Worm (Caenorhabditis elegans) whole organism, late embryonic: ENCODE data around the gene msp-74.
"Not testable (repeated sequence)": the region's sequence is repeated elsewhere in the genome, so short reads cannot be mapped to it uniquely, and the experiment has no call there.

ENCODE experiments used
- C38D4.7 ChIP-seq: fragments of 200-800 bp; sonication (Bioruptor generic); optimal IDR thresholded peaks from 2 replicates; lab custom pipeline; 2018; ENCODE audit warnings: mild to moderate bottlenecking, missing genetic modification characterization, moderate library complexity, missing compliant biosample characterization
- K09A11.1 ChIP-seq: sonication (generic microtip); optimal IDR thresholded peaks from 2 replicates; lab custom pipeline; 2017; ENCODE audit warnings: antibody characterized with exemption, mild to moderate bottlenecking, missing genetic modification characterization, missing compliant biosample characterization; ENCODE audit not compliant: insufficient read depth
- ahr-1 ChIP-seq: sonication (generic microtip); optimal IDR thresholded peaks from 2 replicates; lab custom pipeline; 2016; ENCODE audit warnings: missing genetic modification characterization, missing compliant biosample characterization
- ama-1 ChIP-seq: fragments of 150-350 bp; optimal IDR thresholded peaks from 2 replicates; lab custom pipeline; 2014
- ceh-2 ChIP-seq: sonication (generic microtip); optimal IDR thresholded peaks from 2 replicates; lab custom pipeline; 2016; ENCODE audit warnings: missing genotype, missing genetic modification characterization, missing compliant biosample characterization
- ceh-24 ChIP-seq: sonication (generic microtip); optimal IDR thresholded peaks from 2 replicates; lab custom pipeline; 2016; ENCODE audit warnings: mild to moderate bottlenecking, missing genetic modification characterization, missing compliant biosample characterization
- ceh-34 ChIP-seq: sonication (generic microtip); optimal IDR thresholded peaks from 2 replicates; lab custom pipeline; 2016; ENCODE audit warnings: mild to moderate bottlenecking, missing genetic modification characterization, missing compliant biosample characterization
- ceh-45 ChIP-seq: fragments of 200-800 bp; sonication (Bioruptor generic); IDR thresholded peaks from 2 replicates; pipeline ENCODE4 v1.3.6; 2022; ENCODE audit warnings: missing genetic modification reagents, missing genetic modification characterization, missing compliant biosample characterization
- ceh-48 ChIP-seq: sonication (generic microtip); optimal IDR thresholded peaks from 2 replicates; lab custom pipeline; 2016; ENCODE audit warnings: missing genetic modification characterization, inconsistent platforms, missing compliant biosample characterization
- ceh-9 ChIP-seq: sonication (generic microtip); optimal IDR thresholded peaks from 2 replicates; lab custom pipeline; 2016; ENCODE audit warnings: mild to moderate bottlenecking, missing genetic modification characterization, inconsistent platforms, missing compliant biosample characterization
- dmd-4 ChIP-seq: sonication (generic microtip); optimal IDR thresholded peaks from 2 replicates; lab custom pipeline; 2016; ENCODE audit warnings: borderline replicate concordance, missing genetic modification characterization, missing compliant biosample characterization
- dve-1 ChIP-seq: sonication (generic microtip); optimal IDR thresholded peaks from 2 replicates; lab custom pipeline; 2017; ENCODE audit warnings: antibody characterized with exemption, mild to moderate bottlenecking, missing genetic modification characterization, missing compliant biosample characterization
- elt-2 ChIP-seq: sonication (generic microtip); optimal IDR thresholded peaks from 2 replicates; lab custom pipeline; 2016; ENCODE audit warnings: missing genetic modification reagents, missing genetic modification characterization, missing compliant biosample characterization
- elt-4 ChIP-seq: sonication (generic microtip); optimal IDR thresholded peaks from 2 replicates; lab custom pipeline; 2016; ENCODE audit warnings: missing genetic modification characterization, missing compliant biosample characterization
- ets-4 ChIP-seq: sonication (generic microtip); optimal IDR thresholded peaks from 2 replicates; lab custom pipeline; 2016; ENCODE audit warnings: missing genetic modification characterization, missing compliant biosample characterization
- eyg-1 ChIP-seq: sonication (generic microtip); optimal IDR thresholded peaks from 2 replicates; lab custom pipeline; 2016; ENCODE audit warnings: missing genotype, missing genetic modification characterization, missing compliant biosample characterization
- hlh-13 ChIP-seq: fragments of 200-800 bp; sonication (Bioruptor generic); optimal IDR thresholded peaks from 2 replicates; lab custom pipeline; 2018; ENCODE audit warnings: mild to moderate bottlenecking, missing genetic modification characterization, missing compliant biosample characterization
- lim-6 ChIP-seq: sonication (generic microtip); optimal IDR thresholded peaks from 2 replicates; lab custom pipeline; 2016; ENCODE audit warnings: missing genetic modification characterization, missing compliant biosample characterization
- lin-11 ChIP-seq: fragments of 200-800 bp; sonication (Bioruptor generic); optimal IDR thresholded peaks from 2 replicates; lab custom pipeline; 2018; ENCODE audit warnings: mild to moderate bottlenecking, missing genetic modification characterization, missing compliant biosample characterization
- madf-2 ChIP-seq: sonication (generic microtip); optimal IDR thresholded peaks from 2 replicates; lab custom pipeline; 2017; ENCODE audit warnings: missing genetic modification characterization, missing compliant biosample characterization
- mec-3 ChIP-seq: sonication (generic microtip); optimal IDR thresholded peaks from 2 replicates; lab custom pipeline; 2016; ENCODE audit warnings: borderline replicate concordance, missing genetic modification characterization, missing compliant biosample characterization
- nfya-1 ChIP-seq: sonication (generic microtip); optimal IDR thresholded peaks from 2 replicates; lab custom pipeline; 2017; ENCODE audit warnings: missing genetic modification characterization, mild to moderate bottlenecking, missing compliant biosample characterization, antibody characterized with exemption, moderate library complexity
- nhr-232 ChIP-seq: sonication (generic microtip); optimal IDR thresholded peaks from 2 replicates; lab custom pipeline; 2016; ENCODE audit warnings: missing genetic modification characterization, missing compliant biosample characterization
- pag-3 ChIP-seq: sonication (generic microtip); optimal IDR thresholded peaks from 2 replicates; lab custom pipeline; 2016; ENCODE audit warnings: missing compliant biosample characterization, missing genetic modification characterization, borderline replicate concordance
- pat-9 ChIP-seq: fragments of 200-800 bp; sonication (Bioruptor generic); optimal IDR thresholded peaks from 2 replicates; lab custom pipeline; 2018; ENCODE audit warnings: mild to moderate bottlenecking, missing genetic modification characterization, moderate library complexity, missing compliant biosample characterization
- pax-1 ChIP-seq: fragments of 150-350 bp; optimal IDR thresholded peaks from 2 replicates; lab custom pipeline; 2014; ENCODE audit warnings: missing biosample characterization, missing genetic modification characterization
- pha-2 ChIP-seq: sonication (generic microtip); optimal IDR thresholded peaks from 2 replicates; lab custom pipeline; 2017; ENCODE audit warnings: mild to moderate bottlenecking, missing genetic modification characterization, missing compliant biosample characterization
- rnt-1 ChIP-seq: sonication (generic microtip); optimal IDR thresholded peaks from 2 replicates; lab custom pipeline; 2016; ENCODE audit warnings: missing genetic modification characterization, missing compliant biosample characterization
- sdc-2 ChIP-seq: sonication (generic microtip); optimal IDR thresholded peaks from 2 replicates; lab custom pipeline; 2016; ENCODE audit warnings: missing genotype, missing genetic modification characterization, missing compliant biosample characterization
- sox-2 ChIP-seq: fragments of 200-800 bp; sonication (Bioruptor generic); IDR thresholded peaks from 2 replicates; pipeline ENCODE4 v1.3.6; 2022; ENCODE audit warnings: missing genetic modification reagents, missing genetic modification characterization, missing compliant biosample characterization
- tbx-2 ChIP-seq: sonication (generic microtip); optimal IDR thresholded peaks from 2 replicates; lab custom pipeline; 2016; ENCODE audit warnings: missing genetic modification characterization, missing compliant biosample characterization
- tbx-7 ChIP-seq: sonication (generic microtip); optimal IDR thresholded peaks from 2 replicates; lab custom pipeline; 2016; ENCODE audit warnings: missing genotype, missing genetic modification characterization, missing compliant biosample characterization
- ttx-3 ChIP-seq: sonication (generic microtip); optimal IDR thresholded peaks from 2 replicates; lab custom pipeline; 2016; ENCODE audit warnings: missing genetic modification reagents, missing genetic modification characterization, missing compliant biosample characterization
- unc-3 ChIP-seq, 2 experiments: fragments of 200-800 bp in 1 of 2; sonication (Bioruptor generic) in 1 of 2; sonication (generic microtip) in 1 of 2; conservative IDR thresholded peaks in 1 of 2; optimal IDR thresholded peaks in 1 of 2; 2 replicates each; pipeline versions ENCODE4 v1.3.6 to Lab custom; 2016 to 2022; ENCODE audit warnings: missing compliant biosample characterization in 2 of 2, missing genetic modification characterization in 2 of 2, missing genetic modification reagents in 1 of 2
- unc-55 ChIP-seq: sonication (generic microtip); optimal IDR thresholded peaks from 2 replicates; lab custom pipeline; 2017; ENCODE audit warnings: missing biosample characterization, missing genetic modification reagents, missing genetic modification characterization
- ztf-16 ChIP-seq: sonication (generic microtip); optimal IDR thresholded peaks from 2 replicates; lab custom pipeline; 2017; ENCODE audit warnings: missing genetic modification characterization, missing compliant biosample characterization

The msp-74 gene

DNA sequence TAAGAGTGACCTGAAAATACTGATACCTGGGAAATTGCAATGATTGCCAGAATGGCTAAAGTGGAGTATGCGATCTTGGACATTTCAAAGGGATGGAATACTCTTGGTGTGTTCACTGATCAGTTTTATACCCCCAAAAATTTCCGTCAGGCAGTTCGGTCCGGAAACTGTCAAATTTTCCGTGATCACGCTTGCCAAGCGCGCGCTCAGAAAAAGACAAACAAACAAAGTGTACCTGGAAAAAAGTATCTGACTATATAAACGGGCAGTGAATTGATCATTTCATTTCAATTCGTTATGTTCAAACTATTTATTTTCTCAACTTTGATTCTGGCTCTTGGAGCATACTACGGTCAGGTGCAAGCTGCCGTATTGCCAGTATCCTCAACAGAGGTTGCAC is 13.4 kb downstream of the msp-74 start, which contains the start of the genes idpb-3 and idpb-1:
TSS of gene idpb-3 (minus strand) at position 101 of the 400 bp plus-strand sequence.
TSS of gene idpb-1 (plus strand) at position 284 of the 400 bp plus-strand sequence.
- TF ChIP-seq rnt-1 (tag; lab: Kevin White, UChicago) (no peak), ceh-24 (tag; lab: Kevin White, UChicago) (no peak), ceh-9 (tag; lab: Kevin White, UChicago) (no peak), ceh-34 (tag; lab: Kevin White, UChicago) (no peak), lin-11 (tag; lab: Kevin White, UChicago) (no peak), nfya-1 (tag; lab: Kevin White, UChicago) (no peak)

DNA sequence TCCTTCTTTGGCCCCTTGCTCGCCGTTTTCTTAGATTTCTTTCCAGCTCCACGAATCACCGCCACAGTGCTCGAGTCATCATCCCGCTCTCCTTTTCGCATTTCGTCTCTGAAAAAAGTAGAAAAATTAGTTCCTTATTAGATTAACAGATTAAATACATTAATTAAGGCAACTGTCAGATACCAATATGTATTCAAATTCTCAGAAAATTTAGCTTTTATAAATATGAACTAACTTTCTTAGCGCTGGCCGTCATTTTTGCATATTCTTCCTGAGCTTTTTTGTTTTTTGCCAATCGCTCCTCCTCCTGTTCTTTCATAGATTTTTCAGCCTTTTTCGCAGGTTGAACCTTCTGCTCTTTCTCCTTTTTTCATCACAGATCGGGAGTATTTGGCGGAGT is 15.5 kb downstream of the msp-74 start, which contains the start of gene C04G6.6:
TSS of gene C04G6.6 (minus strand) at position 101 of the 400 bp plus-strand sequence.
- no peak for TF ChIP-seq nhr-232
- TF ChIP-seq tbx-2 (tag; lab: Kevin White, UChicago): no peak
- TF ChIP-seq pat-9 (tag; lab: Kevin White, UChicago): no peak
- no peak for TF ChIP-seq ztf-16
- no peak for TF ChIP-seq pag-3 (tag; lab: Kevin White, UChicago)
- TF ChIP-seq lim-6 (tag; lab: Kevin White, UChicago): no peak

DNA sequence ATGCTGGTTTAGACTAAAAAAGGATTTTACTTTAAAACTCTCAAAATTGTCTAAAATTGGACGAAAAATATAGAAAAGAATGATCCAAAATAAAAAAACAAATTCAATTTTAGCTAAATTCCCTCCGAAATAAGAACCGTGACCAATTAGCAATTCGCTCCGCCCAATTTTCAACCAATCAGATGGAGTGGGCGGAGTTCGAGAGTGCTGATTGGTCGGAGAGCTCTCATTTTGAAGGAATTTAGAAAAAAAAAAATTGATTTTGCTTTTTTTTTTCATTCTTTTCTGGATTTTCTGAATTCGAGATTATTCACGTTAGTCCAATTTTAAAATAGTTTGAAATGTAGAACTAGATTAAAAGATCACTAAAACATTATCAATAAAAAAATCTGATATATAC is 16.1 kb downstream of the msp-74 start:
- TF ChIP-seq mec-3 (no peak), ets-4 (no peak), nfya-1 (tag; lab: Kevin White, UChicago) (peak; percentile 77), ama-1 (lab: Kevin White, UChicago) (no peak)

DNA sequence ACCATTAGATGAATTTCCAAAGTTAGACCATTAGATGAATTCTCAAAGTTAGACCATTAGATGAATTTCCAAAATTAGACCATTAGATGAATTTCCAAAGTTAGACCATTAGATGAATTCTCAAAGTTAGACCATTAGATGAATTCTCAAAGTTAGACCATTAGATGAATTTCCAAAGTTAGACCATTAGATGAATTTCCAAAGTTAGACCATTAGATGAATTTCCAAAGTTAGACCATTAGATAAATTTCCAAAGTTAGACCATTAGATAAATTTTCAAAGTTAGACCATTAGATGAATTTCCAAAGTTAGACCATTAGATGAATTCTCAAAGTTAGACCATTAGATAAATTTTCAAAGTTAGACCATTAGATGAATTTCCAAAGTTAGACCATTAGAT is 17.7 kb downstream of the msp-74 start:
- TF ChIP-seq unc-3 (GFP tag; conservative IDR thresholded peaks at IDR 0.05; lab: Robert Waterston, UW) (peak; percentile 88), hlh-13 (GFP tag; lab: Kevin White, UChicago) (peak; percentile 40), ceh-45 (GFP tag; lab: Robert Waterston, UW) (peak; percentile 92), sox-2 (GFP tag; lab: Robert Waterston, UW) (peak; percentile 96)
- TF ChIP-seq unc-3 (tag; optimal IDR thresholded peaks at IDR 0.05; lab: Kevin White, UChicago): not testable (repeated sequence)

DNA sequence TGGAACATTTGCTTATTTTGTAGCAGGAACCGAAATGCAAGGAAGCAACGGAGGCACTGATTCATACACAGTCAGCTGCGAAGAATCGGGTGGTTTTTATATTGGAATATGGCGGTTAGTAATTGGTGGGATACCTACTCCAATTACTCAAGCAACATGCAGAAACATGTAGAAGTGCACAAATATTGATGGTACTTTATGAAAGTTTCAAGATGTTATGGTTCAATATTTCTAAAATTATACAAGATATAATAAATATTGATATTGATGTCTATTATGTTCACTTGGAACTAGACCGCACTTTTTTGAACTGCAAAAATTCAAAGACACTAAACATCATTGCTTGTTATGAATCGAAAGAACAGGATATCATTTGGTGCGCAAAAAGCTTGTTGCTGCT is 21.2 kb downstream of the msp-74 start, which contains the start of gene C04G6.13:
TSS of gene C04G6.13 (plus strand) at position 301 of the 400 bp plus-strand sequence.
- TF ChIP-seq mec-3 (no peak), ceh-48 (no peak), lin-11 (tag; lab: Kevin White, UChicago) (no peak), unc-3 (GFP tag; conservative IDR thresholded peaks at IDR 0.05; lab: Robert Waterston, UW) (no peak), unc-3 (tag; optimal IDR thresholded peaks at IDR 0.05; lab: Kevin White, UChicago) (no peak), ttx-3 (no peak), ahr-1 (tag; lab: Kevin White, UChicago) (no peak), ceh-34 (tag; lab: Kevin White, UChicago) (no peak), lim-6 (tag; lab: Kevin White, UChicago) (no peak), elt-2 (tag; lab: Kevin White, UChicago) (no peak), tbx-7 (tag; lab: Kevin White, UChicago) (no peak), ceh-45 (GFP tag; lab: Robert Waterston, UW) (no peak)

DNA sequence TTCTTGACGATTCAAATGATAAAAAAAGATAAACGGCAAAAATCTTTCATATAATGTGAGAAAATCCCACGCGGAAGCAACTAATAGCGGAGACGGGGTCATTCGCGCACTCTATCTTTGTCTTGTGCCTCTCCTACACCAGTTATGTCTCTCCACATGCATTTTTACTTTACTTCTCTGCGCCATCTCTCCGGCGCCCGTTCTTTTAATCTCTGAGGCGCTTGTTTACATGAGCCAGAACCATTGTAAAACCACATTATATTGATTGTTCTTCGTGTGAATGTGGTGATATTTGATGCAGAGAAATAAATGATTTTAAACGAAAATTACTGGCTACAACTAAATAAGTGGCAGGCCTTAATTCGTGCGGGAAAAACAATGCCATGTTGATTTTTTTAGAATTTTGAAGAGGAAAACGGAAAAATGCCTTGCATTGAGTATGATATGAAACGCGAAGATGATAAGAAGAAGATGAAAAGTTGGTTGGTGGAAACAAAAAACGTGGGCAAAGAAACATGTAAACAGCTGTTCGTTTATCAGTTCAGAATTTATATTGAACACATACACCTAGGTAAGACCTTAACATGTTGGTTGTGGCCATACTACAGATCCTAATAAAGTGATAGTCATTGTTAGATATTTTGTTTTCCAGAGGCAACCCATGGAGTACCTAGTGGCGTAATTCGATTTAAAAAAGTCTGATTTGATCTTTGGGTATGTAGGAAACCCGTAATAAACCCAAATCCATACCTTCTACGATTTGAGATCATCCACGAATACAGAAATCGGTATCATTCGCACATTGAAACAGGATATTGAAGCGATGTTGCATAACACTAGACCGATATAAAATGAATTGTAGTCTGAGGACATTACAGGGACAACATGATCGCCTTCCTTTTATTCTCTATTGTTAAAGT is 22.5 kb downstream of the msp-74 start, which contains the start of gene C04G6.2:
TSS of gene C04G6.2 (plus strand) at position 870 of the 920 bp plus-strand sequence.
- TF ChIP-seq C38D4.7 (GFP tag; lab: Kevin White, UChicago) (no peak), madf-2 (tag; lab: Kevin White, UChicago) (no peak), dve-1 (tag; lab: Kevin White, UChicago) (peak; percentile 32), ztf-16 (no peak), sdc-2 (tag; lab: Kevin White, UChicago) (no peak), ttx-3 (no peak), pat-9 (tag; lab: Kevin White, UChicago) (no peak), elt-4 (tag; lab: Kevin White, UChicago) (no peak), mec-3 (no peak), dmd-4 (tag; lab: Kevin White, UChicago) (no peak), unc-55 (no peak), unc-3 (GFP tag; conservative IDR thresholded peaks at IDR 0.05; lab: Robert Waterston, UW) (no peak), unc-3 (tag; optimal IDR thresholded peaks at IDR 0.05; lab: Kevin White, UChicago) (no peak), nhr-232 (no peak), ama-1 (lab: Kevin White, UChicago) (no peak), sox-2 (GFP tag; lab: Robert Waterston, UW) (no peak), ceh-2 (tag; lab: Kevin White, UChicago) (no peak), eyg-1 (tag; lab: Kevin White, UChicago) (no peak), K09A11.1 (no peak), ceh-24 (tag; lab: Kevin White, UChicago) (no peak), pax-1 (tag; lab: Kevin White, UChicago) (peak; percentile 42), tbx-7 (tag; lab: Kevin White, UChicago) (no peak), pha-2 (tag; lab: Kevin White, UChicago) (peak; percentile 57)
